Worm (Caenorhabditis elegans): ENCODE measurements around the gene ZK757.10.

Gene ZK757.10

ce11 chrIII:9930406-9930805, 53.4 kb downstream of the ZK757.10 start:
- TF ChIP-seq rbr-2 (tag; optimal IDR thresholded peaks at IDR 0.05) (no peak), spr-1 (tag; optimal IDR thresholded peaks at IDR 0.05) (no peak), ces-1 (GFP tag; optimal IDR thresholded peaks at IDR 0.05) (no peak), unc-130 (GFP tag; optimal IDR thresholded peaks at IDR 0.05) (no peak), nhr-25 (tag; optimal IDR thresholded peaks at IDR 0.05; ENCODE audit: borderline replicate concordance, insufficient read depth) (no peak), cey-2 (tag; optimal IDR thresholded peaks at IDR 0.05; ENCODE audit: borderline replicate concordance, insufficient read depth) (no peak), F44E2.7 (GFP tag; IDR thresholded peaks at IDR 0.05) (no peak), mdt-29 (GFP tag; IDR thresholded peaks at IDR 0.05) (no peak), aha-1 (tag) (no peak), dmd-6 (GFP tag; IDR thresholded peaks at IDR 0.05) (peak; percentile 67; the same call in 1 of the 2 replicates), spr-3 (GFP tag; optimal IDR thresholded peaks at IDR 0.05) (no peak), ceh-44 (GFP tag; IDR thresholded peaks at IDR 0.05) (no peak), mxl-3 (GFP tag; optimal IDR thresholded peaks at IDR 0.05) (peak; percentile 11), daf-12 (tag; optimal IDR thresholded peaks at IDR 0.05) (no peak), T20F7.1 (GFP tag; optimal IDR thresholded peaks at IDR 0.05) (peak; percentile 1), Y48G9A.11 (GFP tag; IDR thresholded peaks at IDR 0.05) (no peak), set-16 (GFP tag; IDR thresholded peaks at IDR 0.05) (no peak), zfp-2 (tag; optimal IDR thresholded peaks at IDR 0.05) (no peak), nhr-237 (tag; optimal IDR thresholded peaks at IDR 0.05) (no peak), D1046.2 (GFP tag; IDR thresholded peaks at IDR 0.05) (no peak), daf-16 (GFP tag; optimal IDR thresholded peaks at IDR 0.05) (peak in 1 of 2 experiments; percentile 26), daf-16 (tag; optimal IDR thresholded peaks at IDR 0.05) (peak; percentile 89), hlh-30 (tag; optimal IDR thresholded peaks at IDR 0.05; ENCODE audit: insufficient read depth) (peak; percentile 35), lsy-2 (tag; optimal IDR thresholded peaks at IDR 0.05) (peak; percentile 4 to 29), nhr-6 (tag; optimal IDR thresholded peaks at IDR 0.05) (no peak), dmd-8 (GFP tag; IDR thresholded peaks at IDR 0.05) (no peak), lin-39 (tag; optimal IDR thresholded peaks at IDR 0.05) (no peak), ceh-20 (GFP tag; IDR thresholded peaks at IDR 0.05) (peak; percentile 33; the same call in 1 of the 2 replicates), snpc-4 (tag; optimal IDR thresholded peaks at IDR 0.05) (no peak), nhr-42 (GFP tag; IDR thresholded peaks at IDR 0.05) (no peak), unc-39 (tag; optimal IDR thresholded peaks at IDR 0.05) (no peak), mdl-1 (tag; optimal IDR thresholded peaks at IDR 0.05) (no peak), ztf-11 (tag; optimal IDR thresholded peaks at IDR 0.05) (no peak), gei-8 (GFP tag; optimal IDR thresholded peaks at IDR 0.05) (no peak), egl-27 (tag; optimal IDR thresholded peaks at IDR 0.05) (no peak), sdz-12 (GFP tag; optimal IDR thresholded peaks at IDR 0.05) (no peak), F49E8.2 (tag; optimal IDR thresholded peaks at IDR 0.05; ENCODE audit: borderline replicate concordance) (no peak), pha-4 (GFP tag; IDR thresholded peaks at IDR 0.05) (no peak), pha-4 (tag; optimal IDR thresholded peaks at IDR 0.05) (no peak), mes-2 (tag; optimal IDR thresholded peaks at IDR 0.05; ENCODE audit: poor library complexity, severe bottlenecking) (peak; percentile 62), ceh-82 (tag; optimal IDR thresholded peaks at IDR 0.05) (no peak), ceh-28 (tag; optimal IDR thresholded peaks at IDR 0.05) (no peak), R02D3.7 (tag; optimal IDR thresholded peaks at IDR 0.05) (no peak), unc-62 (GFP tag; optimal IDR thresholded peaks at IDR 0.05 in 1 of 2) (peak in 1 of 2 experiments; percentile 58), unc-62 (tag; optimal IDR thresholded peaks at IDR 0.05) (no peak), Y5F2A.4 (GFP tag; optimal IDR thresholded peaks at IDR 0.05) (no peak), hmg-1.1 (GFP tag; IDR thresholded peaks at IDR 0.05) (no peak), nhr-41 (GFP tag; IDR thresholded peaks at IDR 0.05) (0 out of 2 replicates have a peak, but pooled peaks have one; percentile 9), arid-1 (GFP tag; conservative IDR thresholded peaks at IDR 0.05) (no peak), F10B5.3 (tag; optimal IDR thresholded peaks at IDR 0.05) (no peak), zip-2 (tag; optimal IDR thresholded peaks at IDR 0.05) (no peak), lir-3 (tag; optimal IDR thresholded peaks at IDR 0.05) (no peak)
